Fruit fly (Drosophila melanogaster): ENCODE data around the gene Ten-a.
A peak's percentile ranks its signal among the peaks of the same experiment; 100 is the strongest.

Gene Ten-a

DNA sequence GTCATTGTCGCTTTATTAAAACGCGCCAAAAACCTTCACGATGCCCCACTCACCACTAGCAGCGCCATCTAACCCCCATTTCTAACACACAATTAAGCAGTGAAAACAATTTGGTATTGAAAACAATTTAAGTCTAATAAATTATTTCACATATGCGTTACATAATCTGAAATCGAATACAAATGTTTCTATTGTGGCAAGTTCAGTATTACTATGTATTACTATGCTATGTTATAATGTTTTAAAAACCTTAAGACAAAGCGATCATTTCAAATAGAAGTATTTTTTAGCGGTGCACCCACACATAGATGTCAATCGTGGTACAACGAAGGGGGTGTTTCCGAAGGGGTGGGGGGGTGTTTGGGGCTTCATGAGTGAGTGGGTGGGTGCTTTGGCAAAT, 30.1 kb downstream of the Ten-a start:
- TF ChIP-seq CG2678 (tag; optimal IDR thresholded peaks at IDR 0.05) (peak; percentile 75), D19A (tag; optimal IDR thresholded peaks at IDR 0.05) (peak; percentile 16), CG14441 (GFP tag; IDR thresholded peaks at IDR 0.05) (peak; percentile 11; the same call in 1 of the 2 replicates), CG3065 (GFP tag; optimal IDR thresholded peaks at IDR 0.05) (no peak), CG1792 (GFP tag; optimal IDR thresholded peaks at IDR 0.05) (no peak), CG4404 (GFP tag; IDR thresholded peaks at IDR 0.05) (no peak), CG17385 (GFP tag; optimal IDR thresholded peaks at IDR 0.05) (peak; percentile 24), CG1602 (GFP tag; optimal IDR thresholded peaks at IDR 0.05) (no peak), mld (GFP tag; IDR thresholded peaks at IDR 0.05; ENCODE audit: partially characterized antibody) (no peak), Oaz (GFP tag; IDR thresholded peaks at IDR 0.05) (no peak), CG11093 (GFP tag; IDR thresholded peaks at IDR 0.05) (0 out of 3 replicates have a peak, but pooled peaks have one; percentile 13), amos (GFP tag; IDR thresholded peaks at IDR 0.05; ENCODE audit: partially characterized antibody) (no peak), trh (GFP tag; optimal IDR thresholded peaks at IDR 0.05) (no peak), wek (GFP tag; optimal IDR thresholded peaks at IDR 0.05) (no peak), CG1529 (GFP tag; optimal IDR thresholded peaks at IDR 0.05) (no peak), CG3838 (GFP tag; optimal IDR thresholded peaks at IDR 0.05) (no peak), cwo (GFP tag; optimal IDR thresholded peaks at IDR 0.05) (peak; percentile 42), CG6683 (GFP tag; optimal IDR thresholded peaks at IDR 0.05) (peak; percentile 14), CG4328 (GFP tag; optimal IDR thresholded peaks at IDR 0.05) (no peak), knrl (GFP tag; IDR thresholded peaks at IDR 0.05; ENCODE audit: partially characterized antibody) (no peak), tin (GFP tag; optimal IDR thresholded peaks at IDR 0.05) (no peak), CG13894 (tag; optimal IDR thresholded peaks at IDR 0.05) (peak; percentile 2), ro (GFP tag; IDR thresholded peaks at IDR 0.05) (no peak), CG9727 (GFP tag; optimal IDR thresholded peaks at IDR 0.05) (no peak), CG8281 (tag; optimal IDR thresholded peaks at IDR 0.05) (no peak), BtbVII (GFP tag; optimal IDR thresholded peaks at IDR 0.05) (peak; percentile 1), CG7357 (GFP tag; IDR thresholded peaks at IDR 0.05) (no peak), schlank (tag; optimal IDR thresholded peaks at IDR 0.05) (no peak), CG16863 (GFP tag; optimal IDR thresholded peaks at IDR 0.05) (no peak), CG7556 (GFP tag; optimal IDR thresholded peaks at IDR 0.05) (peak; percentile 35), Pdp1 (GFP tag; optimal IDR thresholded peaks at IDR 0.05) (peak in 1 of 2 experiments; percentile 47), CG3281 (GFP tag; optimal IDR thresholded peaks at IDR 0.05) (peak; percentile 24), Atf-2 (GFP tag; optimal IDR thresholded peaks at IDR 0.05) (no peak), Mrtf (GFP tag; IDR thresholded peaks at IDR 0.05) (no peak), nmo (GFP tag; optimal IDR thresholded peaks at IDR 0.05) (peak; percentile 13), CG16779 (GFP tag; IDR thresholded peaks at IDR 0.05) (no peak), aop (GFP tag; IDR thresholded peaks at IDR 0.05) (no peak), CrebB (tag; optimal IDR thresholded peaks at IDR 0.05) (no peak), CG10462 (GFP tag; optimal IDR thresholded peaks at IDR 0.05) (no peak), CG32532 (GFP tag; IDR thresholded peaks at IDR 0.05) (peak; percentile 27; the same call in 1 of the 2 replicates), CG14710 (tag; optimal IDR thresholded peaks at IDR 0.05) (no peak), CG10431 (GFP tag; optimal IDR thresholded peaks at IDR 0.05) (no peak), zen (tag; optimal IDR thresholded peaks at IDR 0.05) (no peak), az2 (GFP tag; optimal IDR thresholded peaks at IDR 0.05) (no peak), gfzf (GFP tag; optimal IDR thresholded peaks at IDR 0.05) (no peak), CG10267 (tag; optimal IDR thresholded peaks at IDR 0.05) (peak; percentile 13), pho (GFP tag; optimal IDR thresholded peaks at IDR 0.05) (no peak), Dll (GFP tag; IDR thresholded peaks at IDR 0.05; ENCODE audit: partially characterized antibody) (no peak), CG15601 (tag; optimal IDR thresholded peaks at IDR 0.05) (no peak), Deaf1 (tag; optimal IDR thresholded peaks at IDR 0.05) (peak; percentile 5), Meics (GFP tag; optimal IDR thresholded peaks at IDR 0.05) (peak; percentile 29)
